Fruit fly (Drosophila melanogaster) whole organism, embryonic: ENCODE measurements around the gene CG34031.

ENCODE experiments used
- Adf1 ChIP-seq: fragments of 200-800 bp; sonication (Bioruptor generic); IDR thresholded peaks from 2 replicates; pipeline ENCODE4 v1.3.6; 2022; ENCODE audit warnings: missing biosample characterization, missing genetic modification characterization
- B-H2 ChIP-seq: fragments of 200-800 bp; sonication (Bioruptor generic); optimal IDR thresholded peaks from 2 replicates; lab custom pipeline; 2018; ENCODE audit warnings: missing biosample characterization, mild to moderate bottlenecking, missing genetic modification characterization
- BtbVII ChIP-seq: fragments of 200-800 bp; sonication (Bioruptor generic); optimal IDR thresholded peaks from 3 replicates; lab custom pipeline; 2017; ENCODE audit warnings: missing biosample characterization, mild to moderate bottlenecking, missing genetic modification characterization
- CG12391 ChIP-seq: fragments of 200-800 bp; sonication (Bioruptor generic); optimal IDR thresholded peaks from 3 replicates; lab custom pipeline; 2018; ENCODE audit warnings: missing biosample characterization, mild to moderate bottlenecking, missing genetic modification characterization, moderate library complexity
- CG15479 ChIP-seq: fragments of 200-800 bp; sonication (Bioruptor generic); optimal IDR thresholded peaks from 3 replicates; lab custom pipeline; 2019; ENCODE audit warnings: missing biosample characterization, mild to moderate bottlenecking, missing genetic modification characterization, moderate library complexity
- CG1603 ChIP-seq: fragments of 200-800 bp; sonication (Bioruptor generic); optimal IDR thresholded peaks from 2 replicates; lab custom pipeline; 2019; ENCODE audit warnings: missing biosample characterization, mild to moderate bottlenecking, missing genetic modification characterization, moderate library complexity
- CG17361 ChIP-seq: fragments of 200-800 bp; sonication (Bioruptor generic); IDR thresholded peaks from 3 replicates; pipeline ENCODE4 v1.3.6; 2022; ENCODE audit warnings: missing biosample characterization, missing genetic modification characterization
- CG1832 ChIP-seq: fragments of 200-800 bp; sonication (Bioruptor generic); optimal IDR thresholded peaks from 2 replicates; lab custom pipeline; 2017; ENCODE audit warnings: missing biosample characterization, mild to moderate bottlenecking, missing genetic modification characterization, inconsistent platforms
- CG2712 ChIP-seq: fragments of 200-800 bp; optimal IDR thresholded peaks from 3 replicates; lab custom pipeline; 2019; ENCODE audit warnings: missing biosample characterization, mild to moderate bottlenecking, missing genetic modification characterization, moderate library complexity
- CG30020 ChIP-seq: fragments of 200-800 bp; optimal IDR thresholded peaks from 2 replicates; lab custom pipeline; 2019; ENCODE audit warnings: missing biosample characterization, mild to moderate bottlenecking, missing genetic modification characterization, moderate library complexity
- CG3726 ChIP-seq: fragments of 200-800 bp; sonication (Bioruptor generic); IDR thresholded peaks from 3 replicates; pipeline ENCODE4, ENCODE4 v1.3.6; 2022; ENCODE audit warnings: missing biosample characterization, missing genetic modification characterization
- CG4282 ChIP-seq: fragments of 200-800 bp; sonication (Bioruptor generic); optimal IDR thresholded peaks from 2 replicates; lab custom pipeline; 2016; ENCODE audit warnings: missing biosample characterization, missing genetic modification characterization
- CG4707 ChIP-seq: fragments of 200-800 bp; sonication (Bioruptor generic); optimal IDR thresholded peaks from 2 replicates; lab custom pipeline; 2018; ENCODE audit warnings: missing biosample characterization, mild to moderate bottlenecking, missing genetic modification characterization, moderate library complexity
- CG7556 ChIP-seq: fragments of 200-800 bp; sonication (Bioruptor generic); optimal IDR thresholded peaks from 2 replicates; lab custom pipeline; 2017; ENCODE audit warnings: missing biosample characterization, mild to moderate bottlenecking, missing genetic modification characterization
- CG7745 ChIP-seq: fragments of 200-800 bp; sonication (Bioruptor generic); optimal IDR thresholded peaks from 2 replicates; lab custom pipeline; 2018; ENCODE audit warnings: missing biosample characterization, mild to moderate bottlenecking, missing genetic modification characterization, moderate library complexity
- CG8290 ChIP-seq, 3 experiments: fragments of 200-800 bp; sonication (Bioruptor generic); optimal IDR thresholded peaks; 2 replicates each; lab custom pipeline; 2016 to 2019; ENCODE audit warnings: missing biosample characterization in 3 of 3, missing genetic modification characterization in 3 of 3, mild to moderate bottlenecking in 2 of 3, moderate library complexity in 1 of 3
- CG9437 ChIP-seq: fragments of 200-800 bp; sonication (Bioruptor generic); optimal IDR thresholded peaks from 2 replicates; lab custom pipeline; 2018; ENCODE audit warnings: missing biosample characterization, mild to moderate bottlenecking, missing genetic modification characterization
- Dbx ChIP-seq: fragments of 200-800 bp; sonication (Bioruptor generic); IDR thresholded peaks from 3 replicates; pipeline ENCODE4 v1.3.6; 2022; ENCODE audit warnings: missing biosample characterization, missing genetic modification characterization
- Deaf1 ChIP-seq: fragments of 200-800 bp; optimal IDR thresholded peaks from 3 replicates; lab custom pipeline; 2019; ENCODE audit warnings: missing biosample characterization, mild to moderate bottlenecking, missing genetic modification characterization, moderate library complexity
- Dfd ChIP-seq, 2 experiments: fragments of >200 bp; optimal IDR thresholded peaks; 2 replicates each; lab custom pipeline; 2017; ENCODE audit warnings: missing biosample characterization in 2 of 2, missing genetic modification characterization in 2 of 2
- Fer1 ChIP-seq: fragments of 200-800 bp; sonication (Bioruptor generic); optimal IDR thresholded peaks from 2 replicates; lab custom pipeline; 2017; ENCODE audit warnings: missing biosample characterization, mild to moderate bottlenecking, missing genetic modification characterization
- HLHmδ ChIP-seq: fragments of 200-800 bp; sonication (Bioruptor generic); optimal IDR thresholded peaks from 2 replicates; lab custom pipeline; 2018; ENCODE audit warnings: missing biosample characterization, mild to moderate bottlenecking, missing genetic modification characterization, moderate library complexity
- HmgZ ChIP-seq: fragments of 200-800 bp; sonication (Bioruptor generic); optimal IDR thresholded peaks from 2 replicates; lab custom pipeline; 2018; ENCODE audit warnings: missing biosample characterization, mild to moderate bottlenecking, missing genetic modification characterization
- MBD-R2 ChIP-seq: fragments of 200-800 bp; sonication (Bioruptor generic); IDR thresholded peaks from 2 replicates; pipeline ENCODE4 v1.3.6; 2022; ENCODE audit warnings: missing biosample characterization, missing genetic modification characterization
- Neu2 ChIP-seq: fragments of 200-800 bp; sonication (Bioruptor generic); optimal IDR thresholded peaks from 3 replicates; lab custom pipeline; 2016; ENCODE audit warnings: missing biosample characterization, missing genetic modification characterization, borderline replicate concordance
- Nf-YA ChIP-seq: fragments of 200-800 bp; sonication (Bioruptor generic); IDR thresholded peaks from 2 replicates; pipeline ENCODE4 v1.3.6; 2022; ENCODE audit warnings: missing biosample characterization, missing genetic modification characterization
- NfI ChIP-seq: fragments of 200-800 bp; sonication (Bioruptor generic); optimal IDR thresholded peaks from 3 replicates; lab custom pipeline; 2018; ENCODE audit warnings: missing biosample characterization, mild to moderate bottlenecking, missing genetic modification characterization, moderate library complexity
- Oaz ChIP-seq: fragments of 200-800 bp; sonication (Bioruptor generic); IDR thresholded peaks from 2 replicates; pipeline ENCODE4 v1.3.6; 2022; ENCODE audit warnings: missing biosample characterization, missing genetic modification characterization
- Taf1 ChIP-seq: fragments of 200-800 bp; sonication (Bioruptor generic); IDR thresholded peaks from 2 replicates; pipeline ENCODE4 v1.3.6; 2022; ENCODE audit warnings: missing biosample characterization, missing genetic modification characterization
- ap ChIP-seq: fragments of 200-800 bp; sonication (Bioruptor generic); IDR thresholded peaks from 2 replicates; pipeline ENCODE4 v1.3.6; 2022; ENCODE audit warnings: missing biosample characterization, missing genetic modification characterization
- ash1 ChIP-seq: fragments of 200-800 bp; sonication (Bioruptor generic); optimal IDR thresholded peaks from 2 replicates; lab custom pipeline; 2018; ENCODE audit warnings: missing biosample characterization, mild to moderate bottlenecking, missing genetic modification characterization
- chinmo ChIP-seq: fragments of 200-800 bp; sonication (Bioruptor generic); IDR thresholded peaks from 4 replicates; pipeline ENCODE4 v1.3.6; 2022; ENCODE audit warnings: missing biosample characterization, missing genetic modification characterization; ENCODE audit not compliant: partially characterized antibody
- crp ChIP-seq, 2 experiments: fragments of 200-800 bp; sonication (Bioruptor generic); optimal IDR thresholded peaks; 2 replicates in 1 of 2; 3 replicates in 1 of 2; lab custom pipeline; 2017; ENCODE audit warnings: missing biosample characterization in 2 of 2, missing genetic modification characterization in 2 of 2, mild to moderate bottlenecking in 1 of 2, moderate library complexity in 1 of 2
- en ChIP-seq: fragments of 200-800 bp; sonication (Bioruptor generic); optimal IDR thresholded peaks from 2 replicates; lab custom pipeline; 2016; ENCODE audit warnings: missing biosample characterization, missing genetic modification characterization
- gce ChIP-seq: fragments of 200-800 bp; sonication (Bioruptor generic); IDR thresholded peaks from 3 replicates; pipeline ENCODE4 v1.3.6; 2022; ENCODE audit warnings: missing biosample characterization, missing genetic modification characterization
- gem ChIP-seq: fragments of 200-800 bp; sonication (Bioruptor generic); optimal IDR thresholded peaks from 2 replicates; lab custom pipeline; 2019; ENCODE audit warnings: missing biosample characterization, mild to moderate bottlenecking, missing genetic modification characterization, moderate library complexity
- jigr1 ChIP-seq: fragments of 200-800 bp; sonication (Bioruptor generic); IDR thresholded peaks from 3 replicates; pipeline ENCODE4 v1.3.6; 2022; ENCODE audit warnings: missing biosample characterization, missing genetic modification characterization
- lola ChIP-seq, 3 experiments: fragments of >200 bp in 2 of 3; fragments of 200-800 bp in 1 of 3; sonication (Bioruptor generic) in 1 of 3; optimal IDR thresholded peaks; 2 replicates each; lab custom pipeline; 2017 to 2019; ENCODE audit warnings: missing biosample characterization in 3 of 3, missing genetic modification characterization in 3 of 3, mild to moderate bottlenecking in 1 of 3, moderate library complexity in 1 of 3
- nerfin-1 ChIP-seq: fragments of 200-800 bp; sonication (Bioruptor generic); optimal IDR thresholded peaks from 3 replicates; lab custom pipeline; 2019; ENCODE audit warnings: missing biosample characterization, mild to moderate bottlenecking, missing genetic modification characterization, moderate library complexity
- nmo ChIP-seq: fragments of 200-800 bp; sonication (Bioruptor generic); optimal IDR thresholded peaks from 2 replicates; lab custom pipeline; 2018; ENCODE audit warnings: missing biosample characterization, mild to moderate bottlenecking, missing genetic modification characterization, moderate library complexity
- pzg ChIP-seq: fragments of 200-800 bp; sonication (Bioruptor generic); optimal IDR thresholded peaks from 3 replicates; lab custom pipeline; 2018; ENCODE audit warnings: missing biosample characterization, mild to moderate bottlenecking, missing genetic modification characterization, moderate library complexity
- row ChIP-seq: fragments of 200-800 bp; sonication (Bioruptor generic); IDR thresholded peaks from 3 replicates; pipeline ENCODE4 v1.3.6; 2022; ENCODE audit warnings: missing biosample characterization, missing genetic modification characterization
- sc ChIP-seq, 3 experiments: fragments of >200 bp in 2 of 3; fragments of 200-800 bp in 1 of 3; sonication (Bioruptor generic) in 1 of 3; optimal IDR thresholded peaks; 2 replicates in 2 of 3; 3 replicates in 1 of 3; lab custom pipeline; 2017; ENCODE audit warnings: mild to moderate bottlenecking in 1 of 3, missing biosample characterization in 1 of 3, missing genetic modification characterization in 1 of 3, missing genetic modification reagents in 1 of 3
- sens ChIP-seq: fragments of 200-800 bp; sonication (Bioruptor generic); peaks from one replicate; lab custom pipeline; 2016; ENCODE audit warnings: missing biosample characterization, missing genetic modification characterization
- slp2 ChIP-seq: fragments of 200-800 bp; sonication (Bioruptor generic); optimal IDR thresholded peaks from 2 replicates; lab custom pipeline; 2016; ENCODE audit warnings: missing biosample characterization, missing genetic modification characterization
- sqz ChIP-seq: fragments of 200-800 bp; sonication (Bioruptor generic); optimal IDR thresholded peaks from 3 replicates; lab custom pipeline; 2018; ENCODE audit warnings: missing biosample characterization, mild to moderate bottlenecking, missing genetic modification characterization
- stwl ChIP-seq: fragments of 200-800 bp; sonication (Bioruptor generic); optimal IDR thresholded peaks from 3 replicates; lab custom pipeline; 2018; ENCODE audit warnings: missing biosample characterization, mild to moderate bottlenecking, missing genetic modification characterization, moderate library complexity
- trh ChIP-seq: fragments of 200-800 bp; sonication (Bioruptor generic); optimal IDR thresholded peaks from 2 replicates; lab custom pipeline; 2016; ENCODE audit warnings: missing biosample characterization, missing genetic modification characterization
- vvl ChIP-seq: fragments of 200-800 bp; sonication (Bioruptor generic); IDR thresholded peaks from 2 replicates; pipeline ENCODE4 v1.3.6; 2022; ENCODE audit warnings: missing biosample characterization, missing genetic modification characterization

The CG34031 gene

dm6 chr3L:23150297-23150919 is 23.8 kb upstream of the CG34031 start, which contains the start of gene Vps11 (continued):
- TF ChIP-seq gem (peak; percentile 23), en (GFP tag; lab: Kevin White, UChicago) (no peak), pzg (GFP tag; lab: Kevin White, UChicago) (peak; percentile 29), B-H2 (GFP tag; lab: Kevin White, UChicago) (no peak), BtbVII (GFP tag; lab: Kevin White, UChicago) (no peak), vvl (GFP tag; lab: Robert Waterston, UW) (no peak), CG17361 (peak; percentile 44; the same call in 2 of the 3 replicates), CG12391 (tag; lab: Kevin White, UChicago) (no peak), sens (GFP tag; lab: Kevin White, UChicago) (peak; percentile 63), CG15479 (GFP tag; lab: Kevin White, UChicago) (no peak), row (GFP tag; lab: Robert Waterston, UW) (peak; percentile 73), trh (no peak), NfI (no peak), nerfin-1 (tag; lab: Kevin White, UChicago) (no peak), HLHmδ (GFP tag; lab: Kevin White, UChicago) (no peak), CG1832 (no peak), CG2712 (peak; percentile 20), CG1603 (tag; lab: Kevin White, UChicago) (peak; percentile 99), Dbx (no peak), MBD-R2 (GFP tag; lab: Robert Waterston, UW) (0 out of 2 replicates have a peak, but pooled peaks have one; percentile 11), CG7556 (no peak), ap (GFP tag; lab: Robert Waterston, UW) (no peak), Deaf1 (tag; lab: Kevin White, UChicago) (no peak), sqz (GFP tag; lab: Kevin White, UChicago) (no peak), CG7745 (tag; lab: Kevin White, UChicago) (no peak), nmo (GFP tag; lab: Kevin White, UChicago) (peak; percentile 46), lola (GFP tag; optimal IDR thresholded peaks at IDR 0.05; lab: Kevin White, UChicago) (no peak), Nf-YA (GFP tag; lab: Robert Waterston, UW) (no peak), stwl (tag; lab: Kevin White, UChicago) (no peak), sc (optimal IDR thresholded peaks at IDR 0.05; lab: Kevin White, UChicago) (no peak), sc (GFP tag; optimal IDR thresholded peaks at IDR 0.05; lab: Kevin White, UChicago) (no peak), Oaz (GFP tag; lab: Robert Waterston, UW) (no peak), HmgZ (tag; lab: Kevin White, UChicago) (no peak), CG4282 (GFP tag; lab: Kevin White, UChicago) (no peak), CG3726 (GFP tag; lab: Robert Waterston, UW) (no peak), ash1 (GFP tag; lab: Kevin White, UChicago) (no peak), Neu2 (GFP tag; lab: Kevin White, UChicago) (no peak), jigr1 (no peak), crp (GFP tag; optimal IDR thresholded peaks at IDR 0.05; lab: Kevin White, UChicago) (peak in 1 of 2 experiments; percentile 23), Adf1 (no peak), CG4707 (GFP tag; lab: Kevin White, UChicago) (no peak), chinmo (no peak), CG8290 (GFP tag; optimal IDR thresholded peaks at IDR 0.05; lab: Kevin White, UChicago) (peak; percentile 56), CG8290 (tag; optimal IDR thresholded peaks at IDR 0.05; lab: Kevin White, UChicago) (no peak), Dfd (GFP tag; optimal IDR thresholded peaks at IDR 0.05; lab: Kevin White, UChicago) (peak in 1 of 2 experiments; percentile 18), CG30020 (tag; lab: Kevin White, UChicago) (peak; percentile 100), Fer1 (no peak), CG9437 (GFP tag; lab: Kevin White, UChicago) (peak; percentile 18), Taf1 (no peak), slp2 (no peak), gce (GFP tag; lab: Robert Waterston, UW) (no peak)
